Fruit fly (Drosophila melanogaster): ENCODE results near the gene CG4546.

Gene CG4546

DNA sequence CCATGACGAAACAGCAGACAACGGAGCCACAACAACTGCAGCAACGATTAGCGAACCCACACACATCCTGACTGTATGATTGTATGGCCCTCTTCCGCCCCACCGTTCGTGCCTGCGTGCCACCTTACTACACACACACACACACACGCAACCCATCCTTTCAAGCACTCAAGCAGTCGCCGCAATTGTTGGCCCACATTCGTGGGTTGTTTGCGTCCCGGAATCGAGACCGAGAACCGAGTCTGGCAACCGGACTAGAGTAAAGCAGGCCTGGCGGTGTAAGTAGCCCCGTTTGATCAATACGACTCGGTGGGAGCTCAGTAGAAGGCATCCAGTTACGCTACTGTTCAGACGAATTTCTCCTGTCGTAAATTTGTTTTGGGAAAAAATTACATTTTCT lies at the start of gene CG4546:
Gene CG4546, plus strand, starts transcription at position 301 of the 400 bp plus-strand sequence.
- TF ChIP-seq ttk (optimal IDR thresholded peaks at IDR 0.05) (no peak), Sin3A (optimal IDR thresholded peaks at IDR 0.05) (no peak), psq (optimal IDR thresholded peaks at IDR 0.05) (no peak), h (optimal IDR thresholded peaks at IDR 0.05) (no peak), insv (optimal IDR thresholded peaks at IDR 0.05) (no peak), Myc (optimal IDR thresholded peaks at IDR 0.05) (no peak)

DNA sequence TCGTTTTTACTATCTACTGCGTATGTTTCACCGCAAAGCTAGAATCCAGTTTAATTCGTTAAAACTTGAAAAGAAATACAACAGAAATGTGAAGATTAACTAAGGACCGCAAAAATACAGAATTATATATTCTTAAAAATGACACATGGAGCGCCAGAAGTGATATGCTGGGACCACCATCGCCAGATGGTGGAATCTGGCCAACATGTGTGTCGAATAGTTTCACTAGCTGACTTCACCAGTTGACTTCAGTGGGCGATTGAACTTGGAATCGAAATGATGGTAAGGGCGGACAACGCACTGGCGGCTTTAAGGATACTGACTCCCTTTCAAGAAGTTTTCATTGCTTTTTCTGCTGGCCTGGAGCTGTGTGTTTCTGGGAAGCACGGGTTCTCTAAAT lies 44.3 kb upstream of the CG4546 start, which contains the start of gene CG9593:
Gene CG9593, plus strand, starts transcription at position 270 of the 400 bp plus-strand sequence.
- TF ChIP-seq ttk (optimal IDR thresholded peaks at IDR 0.05) (no peak), Sin3A (optimal IDR thresholded peaks at IDR 0.05) (no peak), insv (optimal IDR thresholded peaks at IDR 0.05) (no peak), Myc (optimal IDR thresholded peaks at IDR 0.05) (no peak), psq (optimal IDR thresholded peaks at IDR 0.05) (no peak), h (optimal IDR thresholded peaks at IDR 0.05) (no peak)

DNA sequence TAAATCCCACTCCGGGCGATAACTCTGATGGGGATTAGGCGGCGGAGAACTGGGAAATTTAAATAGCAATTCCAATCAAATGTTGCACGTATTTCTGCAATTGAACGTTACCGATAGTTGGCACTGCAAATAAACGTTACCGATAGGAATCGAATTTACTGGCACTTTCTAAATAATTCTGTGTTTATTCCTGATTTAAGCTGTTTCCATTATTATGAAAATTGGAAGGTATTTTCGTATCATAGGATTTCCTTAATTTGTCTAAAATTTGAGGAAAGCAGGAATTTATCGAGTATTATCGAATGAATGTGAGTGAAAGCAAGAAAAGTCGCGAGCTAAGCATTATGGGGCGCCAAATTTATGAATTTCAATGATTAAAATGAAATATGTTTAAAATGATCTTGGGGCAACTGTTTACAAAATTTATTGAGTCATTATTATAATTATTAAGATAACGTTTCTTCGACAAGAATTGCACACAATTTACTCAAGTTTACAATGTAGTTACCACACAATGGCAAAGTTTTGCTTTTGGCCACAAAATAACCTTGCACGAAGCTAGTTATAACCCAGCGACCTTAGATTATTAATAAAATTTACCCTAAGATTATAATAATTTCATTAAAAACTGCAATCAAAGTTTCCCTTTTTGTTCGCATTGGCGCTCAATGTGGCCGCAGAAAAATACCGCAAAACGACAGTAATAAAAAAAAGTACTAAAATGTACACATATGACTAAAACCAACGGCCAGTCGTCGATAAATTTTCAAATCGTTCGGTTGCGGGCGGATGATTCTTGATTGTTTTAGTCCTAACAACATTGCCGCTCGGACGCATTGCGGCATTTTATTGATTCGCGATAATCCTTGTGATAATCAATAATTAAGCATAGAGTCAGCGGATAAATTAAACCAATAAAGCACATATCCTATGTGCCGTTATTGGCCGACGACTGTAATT lies 42.6 kb upstream of the CG4546 start, which contains the start of gene alpha-Man-IIb:
Gene alpha-Man-IIb, plus strand, starts transcription at position 747 of the 960 bp plus-strand sequence.
- TF ChIP-seq insv (optimal IDR thresholded peaks at IDR 0.05) (no peak), psq (optimal IDR thresholded peaks at IDR 0.05) (peak; percentile 74)

DNA sequence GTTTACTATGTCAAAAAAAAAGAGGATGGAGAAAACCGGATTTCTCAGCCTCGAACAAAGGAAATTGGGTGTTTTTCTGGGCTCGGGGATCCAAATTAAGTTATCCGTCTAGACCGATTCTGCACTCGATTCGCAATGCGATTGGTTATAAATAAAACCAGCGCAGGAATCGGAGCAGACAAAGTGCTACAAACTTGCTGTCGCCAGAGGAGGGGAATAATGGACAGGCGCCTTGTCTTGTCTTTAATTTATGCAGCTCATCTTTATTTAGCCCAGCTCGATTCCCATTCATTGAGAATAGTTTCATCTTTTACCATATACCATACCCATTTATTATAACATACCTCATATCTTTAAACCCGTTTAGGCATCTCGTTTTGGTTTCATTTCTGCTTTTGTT lies 41.7 kb upstream of the CG4546 start:
- TF ChIP-seq ttk (optimal IDR thresholded peaks at IDR 0.05) (no peak), Myc (optimal IDR thresholded peaks at IDR 0.05) (no peak), Sin3A (optimal IDR thresholded peaks at IDR 0.05) (no peak), insv (optimal IDR thresholded peaks at IDR 0.05) (no peak), h (optimal IDR thresholded peaks at IDR 0.05) (no peak), psq (optimal IDR thresholded peaks at IDR 0.05) (no peak)

DNA sequence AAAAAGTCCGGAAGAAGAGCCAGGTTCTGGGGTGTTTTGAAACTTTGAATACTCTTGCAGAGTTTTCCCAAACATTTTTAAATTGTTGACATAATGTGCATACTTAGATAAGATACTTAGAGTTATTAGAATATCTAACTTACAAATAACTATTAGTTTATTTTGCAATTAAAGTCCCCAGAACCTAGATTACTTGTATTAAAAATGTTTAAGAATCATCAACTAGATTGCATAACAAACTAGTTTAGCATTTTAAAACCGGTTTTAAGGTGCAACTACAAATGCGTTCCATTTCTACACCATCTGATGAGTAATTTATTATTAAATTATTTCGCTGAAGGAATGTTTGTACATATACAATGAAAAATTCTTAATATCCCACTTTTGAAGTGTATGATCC lies 40.0 kb upstream of the CG4546 start:
- TF ChIP-seq ttk (optimal IDR thresholded peaks at IDR 0.05) (no peak), psq (optimal IDR thresholded peaks at IDR 0.05) (no peak), h (optimal IDR thresholded peaks at IDR 0.05) (no peak), Sin3A (optimal IDR thresholded peaks at IDR 0.05) (no peak), insv (optimal IDR thresholded peaks at IDR 0.05) (no peak), Myc (optimal IDR thresholded peaks at IDR 0.05) (no peak)

DNA sequence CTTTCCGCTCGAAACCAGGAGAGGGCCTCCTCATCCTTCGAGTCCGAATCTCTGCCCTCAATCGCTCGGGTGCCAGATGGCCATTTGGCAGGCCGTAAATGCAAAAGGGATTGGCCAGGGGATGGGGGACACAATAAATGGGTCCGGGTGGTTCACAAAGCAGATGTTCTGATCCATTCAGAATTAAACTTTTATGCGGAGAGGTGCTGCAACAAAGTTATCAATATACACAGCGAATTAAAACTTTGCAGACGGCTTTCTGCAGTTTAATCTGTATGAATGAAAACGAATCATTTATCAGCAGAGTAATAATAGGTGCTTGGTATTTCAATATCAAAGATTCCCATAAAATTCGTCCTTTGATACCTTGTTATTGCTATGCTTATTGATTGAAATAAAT lies 39.0 kb upstream of the CG4546 start:
- TF ChIP-seq Sin3A (optimal IDR thresholded peaks at IDR 0.05) (no peak), psq (optimal IDR thresholded peaks at IDR 0.05) (no peak), Myc (optimal IDR thresholded peaks at IDR 0.05) (no peak), insv (optimal IDR thresholded peaks at IDR 0.05) (no peak), h (optimal IDR thresholded peaks at IDR 0.05) (no peak), ttk (optimal IDR thresholded peaks at IDR 0.05) (no peak)

DNA sequence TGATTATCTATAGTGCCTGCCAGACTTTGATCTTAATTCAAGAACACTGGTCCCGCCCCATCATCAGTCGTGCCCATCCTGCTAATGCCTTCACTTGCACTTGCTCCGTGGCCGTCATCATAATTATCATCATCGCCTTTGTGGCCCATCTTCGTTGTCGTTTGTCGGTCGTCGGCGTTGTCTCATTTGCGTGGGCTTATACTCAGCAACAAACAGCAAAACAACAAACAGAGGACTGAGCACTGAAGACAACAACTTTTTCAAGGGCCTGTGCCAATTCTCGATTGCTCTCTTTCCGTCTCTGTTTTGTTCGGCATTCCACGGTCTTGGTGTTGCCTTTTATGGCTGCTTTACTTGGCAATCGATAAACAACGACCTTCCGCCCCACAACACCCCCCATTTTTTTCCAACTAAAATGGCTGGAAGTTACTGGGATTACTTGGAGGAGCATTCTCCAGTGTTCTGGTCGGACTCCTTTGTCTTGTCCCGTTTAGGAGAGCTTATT lies 38.4 kb upstream of the CG4546 start:
- TF ChIP-seq ttk (optimal IDR thresholded peaks at IDR 0.05) (no peak), Sin3A (optimal IDR thresholded peaks at IDR 0.05) (no peak), psq (optimal IDR thresholded peaks at IDR 0.05) (no peak), h (optimal IDR thresholded peaks at IDR 0.05) (no peak), insv (optimal IDR thresholded peaks at IDR 0.05) (no peak), Myc (optimal IDR thresholded peaks at IDR 0.05) (no peak)

DNA sequence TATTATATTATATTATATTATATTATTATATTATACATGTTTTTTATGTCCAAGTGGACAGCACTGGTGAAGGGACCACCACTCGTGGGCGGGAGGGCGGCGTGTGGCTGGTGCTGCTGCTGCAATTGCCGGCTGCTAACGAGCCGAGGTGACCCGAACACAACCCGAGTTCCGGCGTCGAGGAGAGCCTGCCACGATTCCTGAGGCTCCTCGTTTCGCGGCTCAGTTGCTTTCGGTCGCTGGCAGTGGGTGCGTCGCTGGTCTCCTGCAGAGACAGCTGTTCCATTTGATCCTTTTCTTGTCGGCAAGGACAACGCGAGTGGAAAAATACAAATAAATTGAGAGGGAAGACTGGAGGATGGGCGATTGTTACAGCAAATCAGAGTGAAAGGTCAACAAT lies 36.0 kb upstream of the CG4546 start:
- TF ChIP-seq Sin3A (optimal IDR thresholded peaks at IDR 0.05): no peak
- TF ChIP-seq ttk (optimal IDR thresholded peaks at IDR 0.05): no peak
- TF ChIP-seq psq (optimal IDR thresholded peaks at IDR 0.05): no peak
- TF ChIP-seq h (optimal IDR thresholded peaks at IDR 0.05): no peak
- TF ChIP-seq insv (optimal IDR thresholded peaks at IDR 0.05): no peak
- TF ChIP-seq Myc (optimal IDR thresholded peaks at IDR 0.05): no peak

DNA sequence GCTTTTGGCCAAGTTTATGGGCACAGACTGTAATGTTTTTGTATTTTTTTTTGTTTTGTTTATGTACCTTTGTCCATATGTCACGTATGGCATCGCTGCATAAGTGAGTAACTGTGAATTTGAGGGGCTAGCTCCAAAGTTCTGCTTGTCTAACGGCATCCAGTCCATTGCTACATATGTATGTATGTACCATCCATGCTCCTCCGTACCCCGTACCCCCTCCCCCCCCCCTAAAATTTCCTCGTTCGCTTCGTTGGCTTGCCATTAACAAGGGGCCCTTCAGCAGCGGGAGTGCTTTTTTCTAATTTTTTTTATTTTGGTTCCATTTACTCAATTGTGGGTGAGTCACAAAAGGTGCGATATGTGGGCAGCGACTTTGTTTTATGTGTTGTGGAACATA lies 32.2 kb upstream of the CG4546 start:
- TF ChIP-seq insv (optimal IDR thresholded peaks at IDR 0.05): no peak
- no peak for TF ChIP-seq psq (optimal IDR thresholded peaks at IDR 0.05)
- TF ChIP-seq Myc (optimal IDR thresholded peaks at IDR 0.05): no peak
- no peak for TF ChIP-seq h (optimal IDR thresholded peaks at IDR 0.05)
- TF ChIP-seq Sin3A (optimal IDR thresholded peaks at IDR 0.05): no peak
- TF ChIP-seq ttk (optimal IDR thresholded peaks at IDR 0.05): no peak

DNA sequence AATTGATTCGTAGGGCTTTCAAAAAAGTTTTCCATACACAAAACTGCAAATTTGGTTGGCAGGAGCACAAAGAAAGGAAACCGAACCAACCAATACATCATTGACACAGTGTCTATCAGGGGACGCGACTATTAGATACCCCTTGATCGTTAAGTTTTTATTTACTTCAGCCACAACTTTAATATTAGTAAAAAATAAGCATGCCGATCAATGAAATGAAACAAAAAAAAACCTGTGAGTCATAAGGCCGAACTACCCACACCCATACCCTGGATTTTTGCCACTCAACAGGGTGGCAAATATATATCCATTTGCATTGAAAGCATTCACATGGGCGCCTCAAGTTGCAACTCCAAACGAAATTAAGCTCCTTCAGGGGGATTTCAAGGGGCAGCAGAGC lies 30.1 kb upstream of the CG4546 start:
- TF ChIP-seq h (optimal IDR thresholded peaks at IDR 0.05) (no peak), psq (optimal IDR thresholded peaks at IDR 0.05) (no peak), insv (optimal IDR thresholded peaks at IDR 0.05) (no peak), Myc (optimal IDR thresholded peaks at IDR 0.05) (no peak), ttk (optimal IDR thresholded peaks at IDR 0.05) (no peak), Sin3A (optimal IDR thresholded peaks at IDR 0.05) (no peak)

DNA sequence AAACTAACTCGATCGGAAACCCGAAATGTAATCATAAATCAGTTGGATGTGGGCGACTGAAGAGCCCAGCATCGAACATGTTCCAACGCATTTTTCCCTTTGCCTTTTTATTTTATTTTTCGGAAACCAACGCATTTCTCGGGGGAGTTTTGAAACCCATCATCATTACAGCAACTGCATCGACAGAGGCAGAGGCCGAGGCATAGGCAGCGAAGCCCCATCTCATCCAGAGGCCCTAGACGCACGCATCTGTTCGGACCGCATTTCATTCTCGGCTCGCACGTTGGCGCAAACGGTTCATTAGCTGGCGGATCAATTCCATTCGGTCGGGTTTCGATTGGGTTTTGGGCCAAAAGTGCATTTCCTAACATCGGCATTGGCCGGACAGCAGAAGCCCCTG lies 20.8 kb upstream of the CG4546 start, which contains the start of gene CG4576:
Gene CG4576, plus strand, starts transcription at position 227 of the 400 bp plus-strand sequence.
- TF ChIP-seq insv (optimal IDR thresholded peaks at IDR 0.05) (no peak), Myc (optimal IDR thresholded peaks at IDR 0.05) (no peak), h (optimal IDR thresholded peaks at IDR 0.05) (no peak), Sin3A (optimal IDR thresholded peaks at IDR 0.05) (no peak), ttk (optimal IDR thresholded peaks at IDR 0.05) (no peak), psq (optimal IDR thresholded peaks at IDR 0.05) (no peak)

DNA sequence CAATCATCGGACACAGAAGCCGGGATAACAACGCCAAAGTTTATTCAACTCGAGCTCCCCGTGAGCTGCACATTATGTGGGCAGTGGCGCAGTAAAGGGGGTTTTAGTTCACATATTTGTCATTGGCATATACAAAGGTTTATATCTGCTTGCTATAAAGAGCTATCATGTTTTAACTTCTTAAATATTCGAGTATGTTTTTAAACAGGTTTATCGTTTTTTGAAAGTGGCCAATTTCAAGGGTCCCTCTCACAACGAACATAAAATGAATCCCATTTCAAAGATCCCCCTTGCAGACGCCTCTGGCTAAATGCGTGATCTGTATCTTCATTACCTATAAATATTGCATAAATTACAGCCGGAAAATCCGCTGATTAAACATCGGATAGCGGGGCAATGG lies 18.8 kb upstream of the CG4546 start:
- TF ChIP-seq h (optimal IDR thresholded peaks at IDR 0.05) (no peak), psq (optimal IDR thresholded peaks at IDR 0.05) (no peak), Myc (optimal IDR thresholded peaks at IDR 0.05) (no peak), insv (optimal IDR thresholded peaks at IDR 0.05) (no peak), ttk (optimal IDR thresholded peaks at IDR 0.05) (no peak), Sin3A (optimal IDR thresholded peaks at IDR 0.05) (no peak)
